Worm (Caenorhabditis elegans): Measurements from ENCODE around the gene T24D5.1.
"Not testable (repeated sequence)": the region's sequence is repeated elsewhere in the genome, so short reads cannot be mapped to it uniquely, and the experiment has no call there.

The T24D5.1 gene

DNA sequence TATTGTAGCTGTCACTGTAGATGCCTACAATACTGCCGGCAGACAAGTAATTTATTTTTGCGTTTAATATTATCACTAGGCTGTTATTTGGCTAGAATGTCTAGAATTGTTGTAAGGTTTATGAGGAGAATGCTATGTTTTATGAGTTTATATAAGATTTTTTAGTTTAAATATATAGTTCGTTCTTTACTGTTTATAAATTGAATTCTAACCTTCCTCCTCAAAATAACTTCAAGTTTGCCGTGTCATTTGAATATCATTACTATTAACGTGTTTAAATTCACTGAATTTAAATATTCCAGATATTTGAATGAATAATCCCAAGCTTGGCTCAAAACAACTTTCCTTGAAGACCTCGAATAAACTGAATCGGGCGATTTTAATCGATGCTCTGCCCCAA is 38.9 kb downstream of the T24D5.1 start, which contains the start of gene R09A8.1:
TSS of gene R09A8.1 (plus strand) at position 301 of the 400 bp plus-strand sequence.
- not testable (repeated sequence) for TF ChIP-seq ztf-4 (tag; optimal IDR thresholded peaks at IDR 0.05); mab-5 (tag; optimal IDR thresholded peaks at IDR 0.05); unc-62 (GFP tag; optimal IDR thresholded peaks at IDR 0.05)

DNA sequence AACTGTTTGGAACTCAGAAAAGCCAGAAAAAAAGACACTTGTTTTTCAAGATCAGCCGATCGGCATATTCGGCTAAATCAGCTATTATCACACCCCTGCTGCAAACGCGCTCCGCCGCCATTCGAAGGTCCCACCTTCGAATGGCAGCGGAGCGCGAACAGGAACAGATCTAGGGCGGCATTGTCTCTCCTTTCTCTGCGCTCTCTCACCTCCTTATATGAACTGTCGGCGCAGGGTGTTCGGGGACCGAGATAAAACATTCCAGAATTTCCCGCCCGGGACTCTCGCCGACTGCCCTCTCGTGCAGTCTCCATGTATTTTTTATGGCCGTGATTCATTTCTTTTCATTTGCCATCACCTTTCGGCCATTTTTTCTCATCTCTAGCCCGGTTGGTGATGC is 43.9 kb downstream of the T24D5.1 start:
- TF ChIP-seq mbf-1 (tag; optimal IDR thresholded peaks at IDR 0.05): no peak
- TF ChIP-seq egl-27 (tag; optimal IDR thresholded peaks at IDR 0.05): no peak
- TF ChIP-seq lsy-2 (tag; optimal IDR thresholded peaks at IDR 0.05): no peak
- TF ChIP-seq fos-1 (tag; optimal IDR thresholded peaks at IDR 0.05): no peak
- no peak for TF ChIP-seq nhr-129 (tag; optimal IDR thresholded peaks at IDR 0.05)
- no peak for TF ChIP-seq alr-1 (tag; optimal IDR thresholded peaks at IDR 0.05)
- no peak for TF ChIP-seq unc-55 (GFP tag; optimal IDR thresholded peaks at IDR 0.05)
- no peak for TF ChIP-seq unc-39 (tag; optimal IDR thresholded peaks at IDR 0.05)
- TF ChIP-seq crh-2 (tag; optimal IDR thresholded peaks at IDR 0.05): no peak
- TF ChIP-seq nhr-25 (tag; optimal IDR thresholded peaks at IDR 0.05): no peak
- no peak for TF ChIP-seq lin-13 (GFP tag; optimal IDR thresholded peaks at IDR 0.05)
- no peak for TF ChIP-seq nhr-237 (tag; optimal IDR thresholded peaks at IDR 0.05)
- TF ChIP-seq gmeb-1 (tag; optimal IDR thresholded peaks at IDR 0.05): no peak
- no peak for TF ChIP-seq nhr-12 (tag; optimal IDR thresholded peaks at IDR 0.05)

DNA sequence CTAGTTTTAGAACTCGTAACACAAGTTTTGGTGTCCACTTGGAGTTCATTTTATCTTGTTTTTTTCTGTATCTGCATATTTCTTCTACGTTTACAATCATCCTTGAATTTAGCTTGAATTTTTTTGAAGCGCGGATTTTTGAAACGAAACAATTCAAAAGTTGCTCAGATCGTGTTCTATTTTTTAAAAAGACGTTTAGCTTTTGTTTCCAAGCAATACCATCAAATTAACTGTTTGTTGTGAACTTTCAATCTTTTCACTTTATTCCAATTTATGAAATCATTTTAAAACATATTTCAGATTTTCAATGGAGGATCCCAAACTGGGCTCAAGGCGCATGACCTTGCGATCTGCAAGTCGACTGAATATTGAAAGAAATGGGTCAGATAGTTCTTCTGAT is 44.6 kb downstream of the T24D5.1 start, which contains the start of gene R09A8.2:
TSS of gene R09A8.2 (plus strand) at position 301 of the 400 bp plus-strand sequence.
- no peak for TF ChIP-seq nhr-129 (tag; optimal IDR thresholded peaks at IDR 0.05)
- TF ChIP-seq nhr-77 (tag; optimal IDR thresholded peaks at IDR 0.05): no peak
- no peak for TF ChIP-seq nhr-23 (tag; optimal IDR thresholded peaks at IDR 0.05)
- TF ChIP-seq elt-3 (tag; optimal IDR thresholded peaks at IDR 0.05): no peak
- no peak for TF ChIP-seq egl-27 (tag; optimal IDR thresholded peaks at IDR 0.05)
- TF ChIP-seq nhr-10 (tag; optimal IDR thresholded peaks at IDR 0.05): no peak

DNA sequence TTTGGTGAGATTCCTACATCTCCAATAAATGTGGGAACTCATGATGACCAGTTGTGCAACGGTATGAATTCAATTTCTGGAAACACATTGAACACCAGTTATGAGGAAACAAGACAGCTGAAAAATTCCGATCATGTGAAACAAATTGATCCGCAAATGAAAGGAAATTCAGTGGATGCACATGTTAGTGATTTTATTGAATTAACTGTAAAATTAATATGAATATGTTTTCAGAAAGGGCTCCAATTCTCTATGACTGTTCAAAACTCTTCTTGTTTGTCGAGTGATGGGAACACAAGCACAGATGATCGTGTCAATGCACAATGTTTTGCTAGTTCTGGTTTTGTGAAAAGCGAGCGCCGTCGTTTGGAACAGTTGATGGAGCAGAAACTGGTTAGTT is 45.7 kb downstream of the T24D5.1 start:
- no peak for TF ChIP-seq nhr-77 (tag; optimal IDR thresholded peaks at IDR 0.05)
